Worm (Caenorhabditis elegans): ENCODE measurements around the gene tag-250.
A peak's percentile ranks its signal among the peaks of the same experiment; 100 is the strongest.

The tag-250 gene

DNA sequence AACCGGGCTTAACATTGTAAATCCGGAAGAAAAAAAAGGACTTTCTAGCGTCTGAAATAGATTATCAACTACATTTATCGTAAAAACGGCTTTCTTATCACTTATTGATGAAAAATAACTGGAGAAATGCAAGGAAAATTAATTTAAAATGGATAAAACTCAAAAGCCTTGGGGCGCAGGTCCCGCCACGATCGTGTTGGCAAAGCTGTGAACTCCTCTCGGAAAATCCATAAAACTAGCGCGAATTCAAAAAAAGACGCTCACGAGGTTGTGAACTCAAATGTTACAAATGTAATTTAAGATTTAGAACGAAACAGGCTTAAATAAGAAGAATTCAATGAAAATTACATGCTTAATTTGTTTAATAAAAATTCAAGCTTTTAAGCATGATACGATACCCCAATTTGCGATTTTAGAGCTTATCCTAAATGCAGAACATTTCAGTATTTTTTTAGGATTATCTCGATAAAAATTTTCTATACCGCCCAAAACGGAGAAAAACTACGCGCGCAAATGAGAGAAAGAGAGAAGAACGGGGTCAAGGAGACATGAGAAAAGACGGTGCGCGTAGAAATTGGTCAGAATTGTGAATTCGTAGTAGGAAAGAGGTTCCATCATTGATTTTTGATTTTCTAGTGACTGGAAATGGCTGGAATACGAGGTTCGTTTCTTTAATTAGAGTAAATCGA, 27.5 kb upstream of the tag-250 start, which contains the start of gene C29E4.15:
C29E4.15 (plus strand) TSS at position 547 of the 689 bp plus-strand sequence.
- TF ChIP-seq lsy-2 (tag; optimal IDR thresholded peaks at IDR 0.05) = peak; percentile 24
- no peak for TF ChIP-seq elt-3 (tag; optimal IDR thresholded peaks at IDR 0.05)
- TF ChIP-seq mep-1 (tag; optimal IDR thresholded peaks at IDR 0.05) = peak; percentile 14

DNA sequence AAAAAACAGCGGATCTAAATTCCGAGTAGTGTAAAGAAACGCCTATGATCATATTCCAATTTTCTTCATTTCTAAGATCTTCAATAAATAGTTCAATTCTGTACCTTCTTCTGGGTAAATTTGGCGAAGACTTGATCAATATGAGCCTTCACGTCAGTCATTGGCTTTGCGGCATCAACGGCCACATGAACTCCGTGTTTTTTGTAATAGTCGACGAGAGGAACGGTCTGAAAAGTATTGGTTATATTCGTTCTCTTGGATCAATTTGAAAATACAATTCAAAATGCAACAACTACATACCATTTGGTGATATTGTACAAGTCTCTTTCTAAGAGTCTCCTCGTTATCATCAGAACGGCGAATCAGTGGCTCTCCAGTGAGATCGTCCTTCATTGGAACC, 25.7 kb upstream of the tag-250 start:
- TF ChIP-seq drap-1 (GFP tag; optimal IDR thresholded peaks at IDR 0.05) (no peak), nhr-237 (tag; optimal IDR thresholded peaks at IDR 0.05) (no peak), elt-1 (tag; optimal IDR thresholded peaks at IDR 0.05; ENCODE audit: borderline replicate concordance, insufficient read depth) (no peak), mab-5 (tag; optimal IDR thresholded peaks at IDR 0.05) (no peak), unc-120 (tag; optimal IDR thresholded peaks at IDR 0.05; ENCODE audit: poor library complexity, severe bottlenecking) (no peak), tbx-8 (GFP tag; optimal IDR thresholded peaks at IDR 0.05) (no peak), unc-39 (tag; optimal IDR thresholded peaks at IDR 0.05) (no peak), lsy-2 (tag; optimal IDR thresholded peaks at IDR 0.05) (no peak), sptf-1 (tag; optimal IDR thresholded peaks at IDR 0.05) (no peak), ham-2 (GFP tag; optimal IDR thresholded peaks at IDR 0.05) (no peak), nhr-28 (tag; optimal IDR thresholded peaks at IDR 0.05) (no peak), hlh-1 (tag; optimal IDR thresholded peaks at IDR 0.05) (no peak), nhr-2 (tag; optimal IDR thresholded peaks at IDR 0.05) (no peak), blmp-1 (tag; optimal IDR thresholded peaks at IDR 0.05) (no peak), unc-62 (GFP tag; optimal IDR thresholded peaks at IDR 0.05) (no peak)

ce11 chrIII:7948802-7949201, 24.1 kb upstream of the tag-250 start, which contains the start of gene col-90:
Gene col-90 (plus strand): TSS chrIII:7948838.
- TF ChIP-seq nhr-76 (tag; optimal IDR thresholded peaks at IDR 0.05) (no peak), ham-2 (GFP tag; optimal IDR thresholded peaks at IDR 0.05) (no peak), flh-1 (GFP tag; optimal IDR thresholded peaks at IDR 0.05) (no peak), ces-1 (GFP tag; optimal IDR thresholded peaks at IDR 0.05) (no peak), mls-2 (tag; optimal IDR thresholded peaks at IDR 0.05) (no peak), elt-1 (tag; optimal IDR thresholded peaks at IDR 0.05; ENCODE audit: borderline replicate concordance, insufficient read depth) (no peak), pha-4 (tag; optimal IDR thresholded peaks at IDR 0.05) (no peak), lin-13 (tag; optimal IDR thresholded peaks at IDR 0.05) (no peak), ceh-39 (tag; optimal IDR thresholded peaks at IDR 0.05) (no peak), ceh-43 (GFP tag; optimal IDR thresholded peaks at IDR 0.05) (no peak), ztf-11 (tag; optimal IDR thresholded peaks at IDR 0.05) (no peak), M03D4.4 (tag; optimal IDR thresholded peaks at IDR 0.05) (no peak), nhr-237 (tag; optimal IDR thresholded peaks at IDR 0.05) (no peak), unc-39 (tag; optimal IDR thresholded peaks at IDR 0.05) (no peak), unc-120 (tag; optimal IDR thresholded peaks at IDR 0.05; ENCODE audit: poor library complexity, severe bottlenecking) (no peak), snpc-4 (tag; optimal IDR thresholded peaks at IDR 0.05) (no peak), sptf-1 (tag; optimal IDR thresholded peaks at IDR 0.05) (no peak), hlh-1 (tag; optimal IDR thresholded peaks at IDR 0.05) (no peak)

- no peak for TF ChIP-seq cnd-1 (tag; optimal IDR thresholded peaks at IDR 0.05)
- TF ChIP-seq flh-1 (GFP tag; optimal IDR thresholded peaks at IDR 0.05) = no peak
- no peak for TF ChIP-seq ces-1 (GFP tag; optimal IDR thresholded peaks at IDR 0.05)
- TF ChIP-seq unc-39 (tag; optimal IDR thresholded peaks at IDR 0.05) = no peak
- TF ChIP-seq mab-5 (tag; optimal IDR thresholded peaks at IDR 0.05) = no peak
- no peak for TF ChIP-seq lin-32 (GFP tag; optimal IDR thresholded peaks at IDR 0.05)
- no peak for TF ChIP-seq snpc-4 (tag; optimal IDR thresholded peaks at IDR 0.05)
- no peak for TF ChIP-seq elt-3 (tag; optimal IDR thresholded peaks at IDR 0.05)
- TF ChIP-seq ceh-83 (GFP tag; optimal IDR thresholded peaks at IDR 0.05) = no peak
- TF ChIP-seq elt-1 (tag; optimal IDR thresholded peaks at IDR 0.05; ENCODE audit: borderline replicate concordance, insufficient read depth) = no peak
- TF ChIP-seq sem-2 (GFP tag; optimal IDR thresholded peaks at IDR 0.05) = no peak
- TF ChIP-seq bed-3 (GFP tag; optimal IDR thresholded peaks at IDR 0.05) = no peak
These were observed 23.0 kb upstream of the tag-250 start for ce11 chrIII:7947677-7948076.

Measured in whole organism, mixed stage, embryonic.